Fruit fly (Drosophila melanogaster): ENCODE results near the gene D2hgdh.
A peak's percentile ranks its signal among the peaks of the same experiment; 100 is the strongest.

The D2hgdh gene

dm6 chrX:2123965-2124688 is 17.2 kb upstream of the D2hgdh start (continued):
- peak; percentile 99 for TF ChIP-seq CG10209 (GFP tag; optimal IDR thresholded peaks at IDR 0.05)
- TF ChIP-seq CG2889 (GFP tag; IDR thresholded peaks at IDR 0.05): peak; percentile 75; the same call in 2 of the 3 replicates
- TF ChIP-seq CG15514 (GFP tag; optimal IDR thresholded peaks at IDR 0.05): peak; percentile 84
- TF ChIP-seq ttk (GFP tag; IDR thresholded peaks at IDR 0.05): peak; percentile 55
- 0 out of 2 replicates have a peak, but pooled peaks have one; percentile 13 for TF ChIP-seq GATAe (GFP tag; conservative IDR thresholded peaks at IDR 0.05)
- peak; percentile 80 for TF ChIP-seq CG11560 (tag; IDR thresholded peaks at IDR 0.05)
- TF ChIP-seq pfk (GFP tag; optimal IDR thresholded peaks at IDR 0.05): peak; percentile 94
- peak; percentile 75 for TF ChIP-seq dan (GFP tag; IDR thresholded peaks at IDR 0.05)
- peak; percentile 99 for TF ChIP-seq CG12391 (tag; optimal IDR thresholded peaks at IDR 0.05)
- TF ChIP-seq Sry-β (GFP tag; optimal IDR thresholded peaks at IDR 0.05): peak; percentile 73
- peak; percentile 82 for TF ChIP-seq CG8944 (GFP tag; optimal IDR thresholded peaks at IDR 0.05)
- peak; percentile 98 for TF ChIP-seq CG30431 (GFP tag; optimal IDR thresholded peaks at IDR 0.05)
- TF ChIP-seq grau (tag; optimal IDR thresholded peaks at IDR 0.05): peak; percentile 98
- TF ChIP-seq CG8388 (GFP tag; optimal IDR thresholded peaks at IDR 0.05): peak; percentile 96
- TF ChIP-seq CG15601 (tag; optimal IDR thresholded peaks at IDR 0.05): peak; percentile 97
- peak; percentile 64 for TF ChIP-seq CG15479 (GFP tag; optimal IDR thresholded peaks at IDR 0.05)
- peak; percentile 95 for TF ChIP-seq run (tag; optimal IDR thresholded peaks at IDR 0.05)
- TF ChIP-seq CG2199 (GFP tag; IDR thresholded peaks at IDR 0.05): peak; percentile 79; the same call in 2 of the 3 replicates
- peak; percentile 73 for TF ChIP-seq CG1792 (GFP tag; optimal IDR thresholded peaks at IDR 0.05)
- TF ChIP-seq p53 (GFP tag; optimal IDR thresholded peaks at IDR 0.05): no peak
- TF ChIP-seq ara (GFP tag; IDR thresholded peaks at IDR 0.05): peak; percentile 90
- TF ChIP-seq scrt (GFP tag; optimal IDR thresholded peaks at IDR 0.05): peak; percentile 94
- no peak for TF ChIP-seq zen2 (GFP tag; IDR thresholded peaks at IDR 0.05; ENCODE audit: partially characterized antibody)
- TF ChIP-seq al (GFP tag; IDR thresholded peaks at IDR 0.05): peak; percentile 89
- TF ChIP-seq gsb (GFP tag; IDR thresholded peaks at IDR 0.05): peak; percentile 75
- peak; percentile 94 for TF ChIP-seq CG3407 (GFP tag; optimal IDR thresholded peaks at IDR 0.05)
- no peak for TF ChIP-seq Doc3 (GFP tag; IDR thresholded peaks at IDR 0.05; ENCODE audit: partially characterized antibody)
- TF ChIP-seq CG6654 (GFP tag; optimal IDR thresholded peaks at IDR 0.05): peak; percentile 92
- no peak for TF ChIP-seq br (optimal IDR thresholded peaks at IDR 0.05)
- peak; percentile 19 for TF ChIP-seq Bteb2 (GFP tag; optimal IDR thresholded peaks at IDR 0.05)
- peak; percentile 85 for TF ChIP-seq Max (GFP tag; optimal IDR thresholded peaks at IDR 0.05)
- TF ChIP-seq slbo (GFP tag; IDR thresholded peaks at IDR 0.05): peak; percentile 95
- peak; percentile 62; the same call in 1 of the 2 replicates for TF ChIP-seq CG16779 (GFP tag; IDR thresholded peaks at IDR 0.05)
- TF ChIP-seq Lpt (GFP tag; optimal IDR thresholded peaks at IDR 0.05): no peak
- peak; percentile 92 for TF ChIP-seq CG30403 (GFP tag; optimal IDR thresholded peaks at IDR 0.05)
- TF ChIP-seq Xrp1 (GFP tag; IDR thresholded peaks at IDR 0.05): peak; percentile 95
- TF ChIP-seq CG34224 (GFP tag; IDR thresholded peaks at IDR 0.05; ENCODE audit: partially characterized antibody): no peak
- peak; percentile 6 for TF ChIP-seq CG11398 (GFP tag; optimal IDR thresholded peaks at IDR 0.05)
- no peak; the same call in 1 of the 2 replicates for TF ChIP-seq CG32767 (GFP tag; IDR thresholded peaks at IDR 0.05)
- TF ChIP-seq CG7987 (GFP tag; optimal IDR thresholded peaks at IDR 0.05): peak; percentile 66
- TF ChIP-seq CHES-1-like (GFP tag; optimal IDR thresholded peaks at IDR 0.05): peak; percentile 82
- peak; percentile 98 for TF ChIP-seq CG6813 (GFP tag; optimal IDR thresholded peaks at IDR 0.05)
- TF ChIP-seq tgo (GFP tag; IDR thresholded peaks at IDR 0.05): peak; percentile 89
- TF ChIP-seq nom (GFP tag; optimal IDR thresholded peaks at IDR 0.05): peak; percentile 90
- TF ChIP-seq ERR (GFP tag; optimal IDR thresholded peaks at IDR 0.05): no peak
- TF ChIP-seq trh (GFP tag; optimal IDR thresholded peaks at IDR 0.05): peak; percentile 86
- TF ChIP-seq CG18011 (GFP tag; optimal IDR thresholded peaks at IDR 0.05): peak; percentile 74
- TF ChIP-seq Pdp1 (GFP tag; optimal IDR thresholded peaks at IDR 0.05): peak; percentile 67 to 88
- peak; percentile 69 for TF ChIP-seq her (GFP tag; optimal IDR thresholded peaks at IDR 0.05)
